Fruit fly (Drosophila melanogaster): ENCODE results near the gene CG14204.

The CG14204 gene

DNA sequence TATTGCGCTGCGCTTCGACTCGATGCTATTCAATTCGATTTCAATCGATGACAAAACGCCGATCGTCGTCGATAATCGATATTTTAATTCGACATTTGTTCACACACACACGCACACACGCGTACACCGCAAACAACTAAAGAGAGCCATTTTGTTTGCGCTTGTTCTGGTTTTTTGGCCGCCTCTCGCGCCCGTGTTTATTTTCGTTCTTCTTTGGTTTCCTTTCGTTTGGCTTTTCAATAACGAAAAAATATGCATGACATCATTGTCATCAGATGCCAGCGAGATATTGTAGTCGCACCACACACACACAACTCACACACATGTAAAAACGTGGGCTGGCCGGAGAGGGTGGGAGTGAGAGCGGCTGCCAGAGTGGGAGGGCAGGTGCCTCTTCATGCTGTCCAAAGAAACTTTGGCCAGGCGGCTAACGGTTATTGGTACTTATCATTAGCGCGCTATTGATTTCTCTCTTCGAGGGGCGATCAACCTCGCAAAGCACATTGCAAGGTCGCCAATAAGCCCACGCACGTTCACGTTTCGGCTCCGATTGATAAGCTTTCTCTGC, 24.7 kb downstream of the CG14204 start (continued):
- no peak for TF ChIP-seq CG13775 (GFP tag; optimal IDR thresholded peaks at IDR 0.05)
- no peak for TF ChIP-seq Sin3A (optimal IDR thresholded peaks at IDR 0.05)
- no peak for TF ChIP-seq CG11456 (GFP tag; IDR thresholded peaks at IDR 0.05)
- TF ChIP-seq kah (GFP tag; optimal IDR thresholded peaks at IDR 0.05): no peak
- peak; percentile 28; the same call in 1 of the 3 replicates for TF ChIP-seq CG34422 (GFP tag; IDR thresholded peaks at IDR 0.05)
- no peak for TF ChIP-seq scrt (GFP tag; optimal IDR thresholded peaks at IDR 0.05)
- TF ChIP-seq NK7.1 (GFP tag; optimal IDR thresholded peaks at IDR 0.05): no peak
- TF ChIP-seq CG10147 (GFP tag; optimal IDR thresholded peaks at IDR 0.05): no peak
- TF ChIP-seq CG6683 (GFP tag; optimal IDR thresholded peaks at IDR 0.05): no peak
- TF ChIP-seq knrl (GFP tag; IDR thresholded peaks at IDR 0.05; ENCODE audit: partially characterized antibody): no peak
- TF ChIP-seq HLH4C (GFP tag; IDR thresholded peaks at IDR 0.05; ENCODE audit: partially characterized antibody): peak; percentile 53
- peak; percentile 82 for TF ChIP-seq kni (GFP tag; optimal IDR thresholded peaks at IDR 0.05)
- no peak for TF ChIP-seq Nf-YB (GFP tag; optimal IDR thresholded peaks at IDR 0.05)
- TF ChIP-seq tin (GFP tag; optimal IDR thresholded peaks at IDR 0.05): no peak
- no peak for TF ChIP-seq CG11398 (GFP tag; optimal IDR thresholded peaks at IDR 0.05)
- TF ChIP-seq D19B (GFP tag; optimal IDR thresholded peaks at IDR 0.05): no peak
- no peak for TF ChIP-seq Atf-2 (GFP tag; optimal IDR thresholded peaks at IDR 0.05)
- TF ChIP-seq phol (tag; optimal IDR thresholded peaks at IDR 0.05): peak; percentile 31
- TF ChIP-seq gsb-n (tag; optimal IDR thresholded peaks at IDR 0.05): no peak
- TF ChIP-seq Xrp1 (GFP tag; IDR thresholded peaks at IDR 0.05): peak; percentile 17; the same call in 1 of the 2 replicates
- TF ChIP-seq CG12942 (GFP tag; optimal IDR thresholded peaks at IDR 0.05): no peak
- TF ChIP-seq hbn (GFP tag; IDR thresholded peaks at IDR 0.05; ENCODE audit: partially characterized antibody): peak; percentile 13; the same call in 1 of the 2 replicates
- TF ChIP-seq pnt (GFP tag; optimal IDR thresholded peaks at IDR 0.05): no peak
- no peak for TF ChIP-seq vvl (GFP tag; IDR thresholded peaks at IDR 0.05)
- no peak for TF ChIP-seq disco-r (GFP tag; optimal IDR thresholded peaks at IDR 0.05)
- no peak for TF ChIP-seq CG14050 (GFP tag; IDR thresholded peaks at IDR 0.05)
- no peak for TF ChIP-seq Aef1 (GFP tag; IDR thresholded peaks at IDR 0.05)
- TF ChIP-seq CG7372 (GFP tag; IDR thresholded peaks at IDR 0.05): no peak
- no peak for TF ChIP-seq CG5953 (GFP tag; IDR thresholded peaks at IDR 0.05)
- peak; percentile 76 for TF ChIP-seq sug (tag; optimal IDR thresholded peaks at IDR 0.05)
- TF ChIP-seq Ssrp (tag; optimal IDR thresholded peaks at IDR 0.05): no peak
- TF ChIP-seq CG16863 (GFP tag; optimal IDR thresholded peaks at IDR 0.05): no peak
- no peak for TF ChIP-seq emc (GFP tag; optimal IDR thresholded peaks at IDR 0.05)
- TF ChIP-seq CG14441 (GFP tag; IDR thresholded peaks at IDR 0.05): no peak
- TF ChIP-seq twi (tag; optimal IDR thresholded peaks at IDR 0.05): peak; percentile 22
- TF ChIP-seq CG34376 (GFP tag; optimal IDR thresholded peaks at IDR 0.05): peak; percentile 86
- no peak for TF ChIP-seq cad (GFP tag; optimal IDR thresholded peaks at IDR 0.05)
- TF ChIP-seq CG1792 (GFP tag; optimal IDR thresholded peaks at IDR 0.05): no peak
- TF ChIP-seq cwo (GFP tag; optimal IDR thresholded peaks at IDR 0.05): peak; percentile 93
- TF ChIP-seq cato (GFP tag; optimal IDR thresholded peaks at IDR 0.05; ENCODE audit: borderline replicate concordance): no peak
- TF ChIP-seq tx (GFP tag; optimal IDR thresholded peaks at IDR 0.05): no peak
- TF ChIP-seq CG12659 (GFP tag; optimal IDR thresholded peaks at IDR 0.05): no peak
- TF ChIP-seq CG11560 (tag; IDR thresholded peaks at IDR 0.05): no peak
- no peak for TF ChIP-seq hth (optimal IDR thresholded peaks at IDR 0.05)
- no peak for TF ChIP-seq GATAe (GFP tag; conservative IDR thresholded peaks at IDR 0.05)
- TF ChIP-seq CG13287 (GFP tag; IDR thresholded peaks at IDR 0.05; ENCODE audit: partially characterized antibody): peak; percentile 60
- TF ChIP-seq Bgb (GFP tag; IDR thresholded peaks at IDR 0.05; ENCODE audit: partially characterized antibody): peak; percentile 48; the same call in 1 of the 2 replicates
- TF ChIP-seq CG4820 (GFP tag; optimal IDR thresholded peaks at IDR 0.05): no peak
- TF ChIP-seq prd (optimal IDR thresholded peaks at IDR 0.05): no peak
- no peak for TF ChIP-seq prd (GFP tag; IDR thresholded peaks at IDR 0.05)
- TF ChIP-seq CG12391 (tag; optimal IDR thresholded peaks at IDR 0.05): no peak
- no peak for TF ChIP-seq Dip3 (GFP tag; optimal IDR thresholded peaks at IDR 0.05)
